Fruit fly (Drosophila melanogaster) whole organism, embryonic: Measurements from ENCODE around the gene TFAM.

Experiments used
- Abd-B ChIP-seq: fragments of 200-800 bp; sonication (Bioruptor generic); optimal IDR thresholded peaks from 2 replicates; lab custom pipeline; 2018; ENCODE audit warnings: missing biosample characterization, mild to moderate bottlenecking, missing genetic modification characterization, moderate library complexity
- Ada2b ChIP-seq: fragments of 200-800 bp; sonication (Bioruptor generic); IDR thresholded peaks from 2 replicates; pipeline ENCODE4 v1.3.6; 2022; ENCODE audit warnings: missing biosample characterization, missing genetic modification characterization
- Antp ChIP-seq: fragments of 200-800 bp; sonication (Bioruptor generic); optimal IDR thresholded peaks from 3 replicates; lab custom pipeline; 2016; ENCODE audit warnings: missing biosample characterization, missing genetic modification characterization
- B-H2 ChIP-seq: fragments of 200-800 bp; sonication (Bioruptor generic); optimal IDR thresholded peaks from 2 replicates; lab custom pipeline; 2018; ENCODE audit warnings: missing biosample characterization, mild to moderate bottlenecking, missing genetic modification characterization
- CG10366 ChIP-seq: fragments of 200-800 bp; sonication (Bioruptor generic); IDR thresholded peaks from 2 replicates; pipeline ENCODE4 v1.3.6; 2022; ENCODE audit warnings: missing biosample characterization, missing genetic modification characterization
- CG12219 ChIP-seq: fragments of 200-800 bp; sonication (Bioruptor generic); optimal IDR thresholded peaks from 3 replicates; lab custom pipeline; 2018; ENCODE audit warnings: missing biosample characterization, mild to moderate bottlenecking, missing genetic modification characterization
- CG13123 ChIP-seq: fragments of 200-800 bp; sonication (Bioruptor generic); optimal IDR thresholded peaks from 2 replicates; lab custom pipeline; 2016; ENCODE audit warnings: missing biosample characterization, missing genetic modification characterization
- CG13424 ChIP-seq: fragments of 200-800 bp; sonication (Bioruptor generic); optimal IDR thresholded peaks from 2 replicates; lab custom pipeline; 2019; ENCODE audit warnings: missing biosample characterization, mild to moderate bottlenecking, missing genetic modification characterization, moderate library complexity
- CG13624 ChIP-seq: fragments of 200-800 bp; sonication (Bioruptor generic); optimal IDR thresholded peaks from 2 replicates; lab custom pipeline; 2016; ENCODE audit warnings: missing biosample characterization, missing genetic modification characterization
- CG17328 ChIP-seq: fragments of 200-800 bp; sonication (Bioruptor generic); IDR thresholded peaks from 2 replicates; pipeline ENCODE4 v1.3.6; 2022; ENCODE audit warnings: missing biosample characterization, missing genetic modification characterization
- CG17385 ChIP-seq: fragments of 200-800 bp; sonication (Bioruptor generic); optimal IDR thresholded peaks from 3 replicates; lab custom pipeline; 2018; ENCODE audit warnings: missing biosample characterization, mild to moderate bottlenecking, missing genetic modification characterization
- CG31441 ChIP-seq: fragments of 200-800 bp; sonication (Bioruptor generic); IDR thresholded peaks from 2 replicates; pipeline ENCODE4 v1.3.6; 2022; ENCODE audit warnings: missing biosample characterization, missing genetic modification characterization
- CG34376 ChIP-seq: fragments of 200-800 bp; sonication (Bioruptor generic); optimal IDR thresholded peaks from 2 replicates; lab custom pipeline; 2018; ENCODE audit warnings: missing biosample characterization, mild to moderate bottlenecking, missing genetic modification characterization
- CG3847 ChIP-seq: fragments of 200-800 bp; sonication (Bioruptor generic); IDR thresholded peaks from 2 replicates; pipeline ENCODE4 v1.3.6; 2022; ENCODE audit warnings: missing biosample characterization, missing genetic modification characterization
- CG4360 ChIP-seq: fragments of 200-800 bp; sonication (Bioruptor generic); IDR thresholded peaks from 2 replicates; pipeline ENCODE4 v1.3.6; 2022; ENCODE audit warnings: missing biosample characterization, missing genetic modification characterization
- CG5180 ChIP-seq: fragments of 200-800 bp; sonication (Bioruptor generic); optimal IDR thresholded peaks from 3 replicates; lab custom pipeline; 2017; ENCODE audit warnings: missing biosample characterization, missing genetic modification characterization, mild to moderate bottlenecking, moderate library complexity, missing genetic modification reagents
- CG6689 ChIP-seq: fragments of 200-800 bp; sonication (Bioruptor generic); IDR thresholded peaks from 2 replicates; pipeline ENCODE4 v1.3.6; 2022; ENCODE audit warnings: missing biosample characterization, missing genetic modification characterization
- CG8944 ChIP-seq: fragments of 200-800 bp; sonication (Bioruptor generic); optimal IDR thresholded peaks from 3 replicates; lab custom pipeline; 2016; ENCODE audit warnings: missing biosample characterization, missing genetic modification characterization
- CG9797 ChIP-seq: fragments of 200-800 bp; sonication (Bioruptor generic); optimal IDR thresholded peaks from 3 replicates; lab custom pipeline; 2018; ENCODE audit warnings: missing biosample characterization, mild to moderate bottlenecking, missing genetic modification characterization
- CG9932 ChIP-seq: fragments of 200-800 bp; sonication (Bioruptor generic); IDR thresholded peaks from 2 replicates; pipeline ENCODE4 v1.3.6; 2022; ENCODE audit warnings: missing biosample characterization, missing genetic modification characterization
- D19A ChIP-seq: fragments of 200-800 bp; optimal IDR thresholded peaks from 3 replicates; lab custom pipeline; 2019; ENCODE audit warnings: missing biosample characterization, mild to moderate bottlenecking, missing genetic modification characterization, moderate library complexity
- Dbx ChIP-seq: fragments of 200-800 bp; sonication (Bioruptor generic); IDR thresholded peaks from 3 replicates; pipeline ENCODE4 v1.3.6; 2022; ENCODE audit warnings: missing biosample characterization, missing genetic modification characterization
- Fer2 ChIP-seq: fragments of 200-800 bp; sonication (Bioruptor generic); optimal IDR thresholded peaks from 2 replicates; lab custom pipeline; 2018; ENCODE audit warnings: missing biosample characterization, mild to moderate bottlenecking, missing genetic modification characterization, moderate library complexity
- Hand ChIP-seq: fragments of 200-800 bp; sonication (Bioruptor generic); optimal IDR thresholded peaks from 2 replicates; lab custom pipeline; 2017; ENCODE audit warnings: mild to moderate bottlenecking, missing biosample characterization, missing genetic modification reagents, missing genetic modification characterization
- Hr78 ChIP-seq, 2 experiments: fragments of 200-800 bp in 1 of 2; fragments of >200 bp in 1 of 2; sonication (Bioruptor generic) in 1 of 2; optimal IDR thresholded peaks; 2 replicates each; lab custom pipeline; 2017 to 2019; ENCODE audit warnings: missing biosample characterization in 2 of 2, missing genetic modification characterization in 2 of 2, mild to moderate bottlenecking in 1 of 2, moderate library complexity in 1 of 2
- Nf-YA ChIP-seq: fragments of 200-800 bp; sonication (Bioruptor generic); IDR thresholded peaks from 2 replicates; pipeline ENCODE4 v1.3.6; 2022; ENCODE audit warnings: missing biosample characterization, missing genetic modification characterization
- NfI ChIP-seq: fragments of 200-800 bp; sonication (Bioruptor generic); optimal IDR thresholded peaks from 3 replicates; lab custom pipeline; 2018; ENCODE audit warnings: missing biosample characterization, mild to moderate bottlenecking, missing genetic modification characterization, moderate library complexity
- Sin3A ChIP-seq: fragments of >200 bp; optimal IDR thresholded peaks from 2 replicates; lab custom pipeline; 2018
- ab ChIP-seq: fragments of 200-800 bp; sonication (Bioruptor generic); optimal IDR thresholded peaks from 2 replicates; lab custom pipeline; 2016; ENCODE audit warnings: missing biosample characterization, missing genetic modification characterization
- al ChIP-seq: fragments of 200-800 bp; sonication (Bioruptor generic); IDR thresholded peaks from 2 replicates; pipeline ENCODE4 v1.3.6; 2022; ENCODE audit warnings: missing biosample characterization, missing genetic modification characterization
- ara ChIP-seq: fragments of 200-800 bp; sonication (Bioruptor generic); IDR thresholded peaks from 2 replicates; pipeline ENCODE4 v1.3.6; 2022; ENCODE audit warnings: missing biosample characterization, missing genetic modification characterization
- chn ChIP-seq: fragments of 200-800 bp; sonication (Bioruptor generic); optimal IDR thresholded peaks from 2 replicates; lab custom pipeline; 2016; ENCODE audit warnings: missing biosample characterization, missing genetic modification characterization
- crol ChIP-seq: fragments of 200-800 bp; sonication (Bioruptor generic); IDR thresholded peaks from 2 replicates; pipeline ENCODE4 v1.3.6; 2022; ENCODE audit warnings: missing biosample characterization, missing genetic modification characterization
- emc ChIP-seq: fragments of 200-800 bp; sonication (Bioruptor generic); optimal IDR thresholded peaks from 2 replicates; lab custom pipeline; 2016; ENCODE audit warnings: missing biosample characterization, missing genetic modification characterization
- eve ChIP-seq, 2 experiments: fragments of >200 bp; optimal IDR thresholded peaks; 2 replicates each; lab custom pipeline; 2017; ENCODE audit warnings: missing biosample characterization in 2 of 2, missing genetic modification characterization in 2 of 2
- gro ChIP-seq: fragments of 200-800 bp; sonication (Bioruptor generic); optimal IDR thresholded peaks from 2 replicates; lab custom pipeline; 2016; ENCODE audit warnings: missing biosample characterization, missing genetic modification characterization
- gt ChIP-seq: fragments of 200-800 bp; sonication (Bioruptor generic); IDR thresholded peaks from 2 replicates; pipeline ENCODE4 v1.3.6; 2022; ENCODE audit warnings: missing biosample characterization, missing genetic modification characterization
- ken ChIP-seq: fragments of 200-800 bp; sonication (Bioruptor generic); IDR thresholded peaks from 3 replicates; pipeline ENCODE4 v1.3.6; 2022; ENCODE audit warnings: missing biosample characterization, missing genetic modification characterization
- kni ChIP-seq: fragments of 200-800 bp; sonication (Bioruptor generic); optimal IDR thresholded peaks from 3 replicates; lab custom pipeline; 2017; ENCODE audit warnings: mild to moderate bottlenecking, missing biosample characterization, missing genetic modification reagents, missing genetic modification characterization
- lov ChIP-seq, 2 experiments: fragments of 200-800 bp in 1 of 2; fragments of >200 bp in 1 of 2; sonication (Bioruptor generic) in 1 of 2; IDR thresholded peaks in 1 of 2; optimal IDR thresholded peaks in 1 of 2; 2 replicates in 1 of 2; 3 replicates in 1 of 2; pipeline versions ENCODE4 v1.3.6 to Lab custom; 2017 to 2022; ENCODE audit warnings: missing biosample characterization in 1 of 2, missing genetic modification characterization in 1 of 2
- org-1 ChIP-seq: fragments of 200-800 bp; sonication (Bioruptor generic); optimal IDR thresholded peaks from 2 replicates; lab custom pipeline; 2017; ENCODE audit warnings: missing biosample characterization, missing genetic modification characterization
- pita ChIP-seq: fragments of 200-800 bp; sonication (Bioruptor generic); optimal IDR thresholded peaks from 2 replicates; lab custom pipeline; 2017; ENCODE audit warnings: missing biosample characterization, mild to moderate bottlenecking, missing genetic modification characterization
- pnt ChIP-seq: fragments of 200-800 bp; sonication (Bioruptor generic); optimal IDR thresholded peaks from 3 replicates; lab custom pipeline; 2016; ENCODE audit warnings: missing biosample characterization, missing genetic modification characterization
- ro ChIP-seq: fragments of 200-800 bp; sonication (Bioruptor generic); IDR thresholded peaks from 2 replicates; pipeline ENCODE4 v1.3.6; 2022; ENCODE audit warnings: missing biosample characterization, missing genetic modification characterization
- scrt ChIP-seq: fragments of 200-800 bp; sonication (Bioruptor generic); optimal IDR thresholded peaks from 2 replicates; lab custom pipeline; 2018; ENCODE audit warnings: missing biosample characterization, mild to moderate bottlenecking, missing genetic modification characterization, moderate library complexity
- seq ChIP-seq: fragments of 200-800 bp; sonication (Bioruptor generic); IDR thresholded peaks from 2 replicates; pipeline ENCODE4 v1.3.6; 2022; ENCODE audit warnings: missing biosample characterization, missing genetic modification characterization
- sim ChIP-seq: fragments of 200-800 bp; sonication (Bioruptor generic); IDR thresholded peaks from 2 replicates; pipeline ENCODE4 v1.3.6; 2022; ENCODE audit warnings: missing biosample characterization, missing genetic modification characterization
- tin ChIP-seq: fragments of 200-800 bp; sonication (Bioruptor generic); optimal IDR thresholded peaks from 3 replicates; lab custom pipeline; 2016; ENCODE audit warnings: missing biosample characterization, missing genetic modification characterization
- trh ChIP-seq: fragments of 200-800 bp; sonication (Bioruptor generic); optimal IDR thresholded peaks from 2 replicates; lab custom pipeline; 2016; ENCODE audit warnings: missing biosample characterization, missing genetic modification characterization
- wdn ChIP-seq: fragments of 200-800 bp; sonication (Bioruptor generic); IDR thresholded peaks from 2 replicates; pipeline ENCODE4 v1.3.6; 2022; ENCODE audit warnings: missing biosample characterization, missing genetic modification characterization

Gene TFAM

DNA sequence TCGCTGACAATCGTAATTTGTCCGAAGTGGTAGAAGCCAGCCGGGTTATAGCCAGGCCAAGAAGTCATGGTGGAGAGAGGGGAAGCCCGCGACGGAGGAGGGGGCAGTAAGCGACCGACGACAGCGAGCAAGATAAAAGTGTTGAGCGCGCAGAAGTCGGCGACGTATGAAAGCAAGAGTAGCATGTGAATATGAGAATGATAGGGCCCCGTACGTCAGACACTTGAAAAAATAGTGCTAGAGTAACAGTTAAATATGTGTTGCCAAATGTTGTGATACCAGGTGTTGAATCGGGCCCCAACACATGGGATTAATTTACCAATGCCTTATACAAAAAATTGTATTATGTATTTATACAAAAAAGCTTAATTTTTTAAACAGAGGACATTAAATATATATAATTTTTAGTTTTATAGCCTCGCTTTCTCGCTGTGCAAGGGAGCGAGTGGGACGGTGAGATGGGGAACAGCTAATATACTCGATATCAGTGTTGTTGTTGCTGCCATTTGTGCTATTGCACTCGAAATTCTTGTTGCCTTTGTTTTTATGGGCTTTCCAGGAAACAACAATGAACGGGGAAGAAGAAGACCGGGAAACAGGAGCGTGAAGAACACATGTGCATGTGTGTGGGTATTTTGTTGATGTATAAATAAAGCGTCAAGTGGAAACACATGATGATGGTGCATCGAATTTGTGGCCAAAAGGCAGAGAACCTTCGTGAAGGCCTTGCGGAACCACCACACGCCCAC is 26.8 kb downstream of the TFAM start (continued):
- peak; percentile 27 for TF ChIP-seq pnt (GFP tag; lab: Kevin White, UChicago)
- TF ChIP-seq B-H2 (GFP tag; lab: Kevin White, UChicago) = peak; percentile 74
- TF ChIP-seq kni (GFP tag; lab: Kevin White, UChicago) = no peak
- no peak for TF ChIP-seq pita (GFP tag; lab: Kevin White, UChicago)
- peak; percentile 43 for TF ChIP-seq CG13123 (GFP tag; lab: Kevin White, UChicago)
- no peak for TF ChIP-seq CG13624 (GFP tag; lab: Kevin White, UChicago)
- peak; percentile 72 for TF ChIP-seq seq (GFP tag; lab: Robert Waterston, UW)
- TF ChIP-seq Ada2b (GFP tag; lab: Robert Waterston, UW) = peak; percentile 87
- TF ChIP-seq NfI (GFP tag; lab: Kevin White, UChicago) = peak; percentile 88
- TF ChIP-seq CG31441 (GFP tag; lab: Robert Waterston, UW) = peak; percentile 86
- TF ChIP-seq Sin3A (lab: Kevin White, UChicago) = no peak
- TF ChIP-seq chn (GFP tag; lab: Kevin White, UChicago) = peak; percentile 55
- TF ChIP-seq CG6689 (GFP tag; lab: Robert Waterston, UW) = peak; percentile 89
- TF ChIP-seq Antp (GFP tag; lab: Kevin White, UChicago) = peak; percentile 34
- TF ChIP-seq gt (GFP tag; lab: Robert Waterston, UW) = peak; percentile 40; the same call in 1 of the 2 replicates
- TF ChIP-seq CG12219 (GFP tag; lab: Kevin White, UChicago) = peak; percentile 53
- TF ChIP-seq CG4360 = peak; percentile 85
- TF ChIP-seq CG13424 (tag; lab: Kevin White, UChicago) = peak; percentile 90
- TF ChIP-seq crol (GFP tag; lab: Robert Waterston, UW) = peak; percentile 95
- peak; percentile 78 for TF ChIP-seq Fer2 (tag; lab: Kevin White, UChicago)
- TF ChIP-seq trh (GFP tag; lab: Kevin White, UChicago) = peak; percentile 25
- peak; percentile 63 for TF ChIP-seq sim (GFP tag; lab: Robert Waterston, UW)
- TF ChIP-seq scrt = peak; percentile 81
- TF ChIP-seq D19A (tag; lab: Kevin White, UChicago) = peak; percentile 84
- peak in 1 of 2 experiments; percentile 58 for TF ChIP-seq Hr78 (GFP tag; optimal IDR thresholded peaks at IDR 0.05; lab: Kevin White, UChicago)
- peak; percentile 90 for TF ChIP-seq Dbx
- TF ChIP-seq CG5180 (GFP tag; lab: Kevin White, UChicago) = peak; percentile 89
- peak; percentile 76 for TF ChIP-seq ken (GFP tag; lab: Robert Waterston, UW)
- peak; percentile 69 for TF ChIP-seq CG34376 (GFP tag; lab: Kevin White, UChicago)
- no peak for TF ChIP-seq wdn (GFP tag; lab: Robert Waterston, UW)
- TF ChIP-seq CG3847 (GFP tag; lab: Robert Waterston, UW) = peak; percentile 81
- peak in 1 of 2 experiments; percentile 94 for TF ChIP-seq eve (GFP tag; optimal IDR thresholded peaks at IDR 0.05; lab: Kevin White, UChicago)
- peak; percentile 77 for TF ChIP-seq Hand (GFP tag; lab: Kevin White, UChicago)
- TF ChIP-seq CG17385 (GFP tag; lab: Kevin White, UChicago) = peak; percentile 69
- peak; percentile 42 for TF ChIP-seq ab (GFP tag; lab: Kevin White, UChicago)
- TF ChIP-seq al (GFP tag; lab: Robert Waterston, UW) = peak; percentile 75
- TF ChIP-seq CG9932 = peak; percentile 78
- no peak for TF ChIP-seq lov (optimal IDR thresholded peaks at IDR 0.05; lab: Kevin White, UChicago)
- no peak for TF ChIP-seq lov (GFP tag; IDR thresholded peaks at IDR 0.05; lab: Robert Waterston, UW)
- no peak for TF ChIP-seq CG8944
- TF ChIP-seq gro = peak; percentile 24
- TF ChIP-seq ara (GFP tag; lab: Robert Waterston, UW) = peak; percentile 84
- peak; percentile 86 for TF ChIP-seq Abd-B (GFP tag; lab: Kevin White, UChicago)
- peak; percentile 66 for TF ChIP-seq Nf-YA (GFP tag; lab: Robert Waterston, UW)
- peak; percentile 87 for TF ChIP-seq CG17328 (GFP tag; lab: Robert Waterston, UW)
- peak; percentile 85 for TF ChIP-seq tin (GFP tag; lab: Kevin White, UChicago)
- TF ChIP-seq emc = no peak
- TF ChIP-seq CG9797 (GFP tag; lab: Kevin White, UChicago) = no peak
- peak; percentile 63 for TF ChIP-seq ro (GFP tag; lab: Robert Waterston, UW)
- peak; percentile 72 for TF ChIP-seq org-1 (GFP tag; lab: Kevin White, UChicago)
- TF ChIP-seq CG10366 = peak; percentile 85
